Worm (Caenorhabditis elegans) whole organism, L1 larva: Measurements from ENCODE around the gene fbxa-15.
"Not testable (repeated sequence)": the region's sequence is repeated elsewhere in the genome, so short reads cannot be mapped to it uniquely, and the experiment has no call there.

Experiments used
- C16A3.4 ChIP-seq: fragments of 150-350 bp; optimal IDR thresholded peaks from 2 replicates; lab custom pipeline; 2014; ENCODE audit warnings: missing biosample characterization, missing genetic modification characterization
- C34B4.2 ChIP-seq: sonication (generic microtip); optimal IDR thresholded peaks from 2 replicates; lab custom pipeline; 2017; ENCODE audit warnings: mild to moderate bottlenecking, missing genetic modification characterization, missing compliant biosample characterization
- F16B12.6 ChIP-seq: fragments of 150-350 bp; optimal IDR thresholded peaks from 2 replicates; lab custom pipeline; 2014; ENCODE audit warnings: missing biosample characterization, missing genetic modification characterization
- alr-1 ChIP-seq: fragments of 200-800 bp; sonication (Bioruptor generic); optimal IDR thresholded peaks from 2 replicates; lab custom pipeline; 2018; ENCODE audit warnings: borderline replicate concordance, mild to moderate bottlenecking, missing genetic modification characterization, missing compliant biosample characterization
- blmp-1 ChIP-seq: fragments of 150-350 bp; optimal IDR thresholded peaks from 2 replicates; lab custom pipeline; 2014; ENCODE audit warnings: missing biosample characterization, missing genetic modification characterization
- ceh-63 ChIP-seq: fragments of 200-800 bp; sonication (Bioruptor generic); optimal IDR thresholded peaks from 2 replicates; lab custom pipeline; 2018; ENCODE audit warnings: mild to moderate bottlenecking, missing genetic modification characterization, missing compliant biosample characterization
- ceh-88 ChIP-seq: fragments of 200-800 bp; sonication (Bioruptor generic); IDR thresholded peaks from 2 replicates; pipeline ENCODE4 v1.3.6; 2022; ENCODE audit warnings: missing genetic modification characterization, missing compliant biosample characterization
- ceh-90 ChIP-seq: sonication (generic microtip); optimal IDR thresholded peaks from 2 replicates; lab custom pipeline; 2016; ENCODE audit warnings: missing genetic modification characterization, missing compliant biosample characterization
- efl-1 ChIP-seq, 4 experiments: fragments of 150-350 bp; optimal IDR thresholded peaks in 3 of 4; peaks in 1 of 4; 1 replicate in 1 of 4; 2 replicates in 3 of 4; lab custom pipeline; 2014; ENCODE audit warnings: missing biosample characterization in 2 of 4, missing genetic modification characterization in 2 of 4, missing genetic modification reagents in 2 of 4
- efl-3 ChIP-seq: fragments of 200-800 bp; sonication (Bioruptor generic); optimal IDR thresholded peaks from 2 replicates; lab custom pipeline; 2018; ENCODE audit warnings: mild to moderate bottlenecking, missing genetic modification characterization, missing compliant biosample characterization
- elt-2 ChIP-seq: sonication (generic microtip); optimal IDR thresholded peaks from 2 replicates; lab custom pipeline; 2016; ENCODE audit warnings: missing genetic modification characterization, mild to moderate bottlenecking, inconsistent platforms, missing compliant biosample characterization, missing genetic modification reagents
- ets-5 ChIP-seq: fragments of 200-800 bp; sonication (Bioruptor generic); IDR thresholded peaks from 2 replicates; pipeline ENCODE4 v1.3.6; 2022; ENCODE audit warnings: missing genetic modification characterization, missing compliant biosample characterization
- fkh-4 ChIP-seq: sonication (generic microtip); optimal IDR thresholded peaks from 2 replicates; lab custom pipeline; 2016; ENCODE audit warnings: missing compliant biosample characterization, missing genetic modification characterization, borderline replicate concordance
- fos-1 ChIP-seq: fragments of 150-350 bp; optimal IDR thresholded peaks from 2 replicates; lab custom pipeline; 2014; ENCODE audit warnings: missing biosample characterization, missing genetic modification characterization
- jun-1 ChIP-seq: fragments of 150-350 bp; optimal IDR thresholded peaks from 2 replicates; lab custom pipeline; 2014; ENCODE audit warnings: missing biosample characterization, missing genetic modification reagents, missing genetic modification characterization
- lin-15B ChIP-seq: fragments of 150-350 bp; sonication (generic microtip); optimal IDR thresholded peaks from 3 replicates; lab custom pipeline; 2014; ENCODE audit warnings: missing biosample characterization, missing genetic modification characterization
- lin-39 ChIP-seq: fragments of 150-350 bp; optimal IDR thresholded peaks from 2 replicates; lab custom pipeline; 2014; ENCODE audit warnings: missing biosample characterization, missing genetic modification reagents, missing genetic modification characterization
- mab-9 ChIP-seq: fragments of 200-800 bp; sonication (Bioruptor generic); IDR thresholded peaks from 2 replicates; pipeline ENCODE4 v1.3.6; 2022; ENCODE audit warnings: missing genetic modification reagents, missing genetic modification characterization, missing compliant biosample characterization
- mdl-1 ChIP-seq, 2 experiments: fragments of 150-350 bp; optimal IDR thresholded peaks; 2 replicates each; lab custom pipeline; 2014 to 2017; ENCODE audit warnings: missing biosample characterization in 2 of 2, missing genetic modification characterization in 2 of 2, inconsistent platforms in 1 of 2
- mef-2 ChIP-seq: fragments of 150-350 bp; optimal IDR thresholded peaks from 2 replicates; lab custom pipeline; 2014; ENCODE audit warnings: missing biosample characterization, missing genetic modification characterization
- nhr-11 ChIP-seq: fragments of 150-350 bp; optimal IDR thresholded peaks from 2 replicates; lab custom pipeline; 2014; ENCODE audit warnings: missing biosample characterization, missing genetic modification characterization
- nhr-19 ChIP-seq: fragments of 200-800 bp; sonication (Bioruptor generic); conservative IDR thresholded peaks from 2 replicates; pipeline ENCODE4 v1.3.6; 2022; ENCODE audit warnings: missing genetic modification characterization, missing compliant biosample characterization
- nhr-20 ChIP-seq: sonication (generic microtip); optimal IDR thresholded peaks from 2 replicates; lab custom pipeline; 2016; ENCODE audit warnings: mild to moderate bottlenecking, missing genetic modification characterization, missing compliant biosample characterization
- nhr-28 ChIP-seq: fragments of 150-350 bp; optimal IDR thresholded peaks from 2 replicates; lab custom pipeline; 2014; ENCODE audit warnings: missing biosample characterization, missing genetic modification characterization
- skn-1 ChIP-seq: fragments of 150-350 bp; optimal IDR thresholded peaks from 2 replicates; lab custom pipeline; 2014; ENCODE audit warnings: missing biosample characterization, missing genetic modification characterization
- snpc-4 ChIP-seq: fragments of 150-350 bp; optimal IDR thresholded peaks from 2 replicates; lab custom pipeline; 2014; ENCODE audit warnings: missing biosample characterization, missing genetic modification characterization
- sptf-1 ChIP-seq: fragments of 150-350 bp; optimal IDR thresholded peaks from 2 replicates; lab custom pipeline; 2014; ENCODE audit warnings: missing biosample characterization, missing genetic modification characterization
- tbx-2 ChIP-seq: sonication (generic microtip); optimal IDR thresholded peaks from 2 replicates; lab custom pipeline; 2016; ENCODE audit warnings: missing genetic modification characterization, missing compliant biosample characterization
- unc-130 ChIP-seq: fragments of 150-350 bp; optimal IDR thresholded peaks from 2 replicates; lab custom pipeline; 2017; ENCODE audit warnings: missing biosample characterization, missing genetic modification characterization, inconsistent platforms
- unc-30 ChIP-seq: sonication (generic microtip); optimal IDR thresholded peaks from 2 replicates; lab custom pipeline; 2017; ENCODE audit warnings: missing biosample characterization, missing genetic modification characterization
- vab-15 ChIP-seq: sonication (generic microtip); optimal IDR thresholded peaks from 2 replicates; lab custom pipeline; 2017; ENCODE audit warnings: missing genotype, mild to moderate bottlenecking, missing genetic modification characterization, missing compliant biosample characterization
- xbp-1 ChIP-seq: sonication (generic microtip); optimal IDR thresholded peaks from 2 replicates; lab custom pipeline; 2016; ENCODE audit warnings: missing genetic modification characterization, missing compliant biosample characterization
- zag-1 ChIP-seq: fragments of 150-350 bp; optimal IDR thresholded peaks from 2 replicates; lab custom pipeline; 2014; ENCODE audit warnings: missing biosample characterization, missing genetic modification characterization
- zip-4 ChIP-seq: fragments of 200-800 bp; sonication (Bioruptor generic); optimal IDR thresholded peaks from 2 replicates; lab custom pipeline; 2018; ENCODE audit warnings: mild to moderate bottlenecking, missing genetic modification characterization, moderate library complexity, missing compliant biosample characterization

Gene fbxa-15

ce11 chrIII:1321561-1321960, at the start of gene fbxa-15:
TSS of gene fbxa-15 (minus strand) at chrIII:1321661.
- no peak for TF ChIP-seq mdl-1 (tag; optimal IDR thresholded peaks at IDR 0.05; lab: Kevin White, UChicago)
- no peak for TF ChIP-seq nhr-28
- TF ChIP-seq nhr-11 (tag; lab: Kevin White, UChicago) = no peak
- TF ChIP-seq efl-1 (optimal IDR thresholded peaks at IDR 0.05; lab: Kevin White, UChicago) = no peak
- no peak for TF ChIP-seq efl-1 (GFP tag; optimal IDR thresholded peaks at IDR 0.05 in 1 of 2; lab: Kevin White, UChicago)

ce11 chrIII:1359669-1360068, 38.2 kb upstream of the fbxa-15 start, which contains the start of gene Y82E9BR.9:
TSS of gene Y82E9BR.9 (minus strand) at chrIII:1359769.
- TF ChIP-seq nhr-20 (no peak), ets-5 (GFP tag; lab: Robert Waterston, UW) (no peak), lin-39 (no peak), sptf-1 (tag; lab: Kevin White, UChicago) (no peak), zip-4 (GFP tag; lab: Kevin White, UChicago) (no peak)
- TF ChIP-seq, all 84 proteins: peak for 0

- TF ChIP-seq xbp-1; C16A3.4 (tag; lab: Kevin White, UChicago); mdl-1 (tag; optimal IDR thresholded peaks at IDR 0.05; lab: Kevin White, UChicago): not testable (repeated sequence)
Measured at ce11 chrIII:1357973-1358372, 36.5 kb upstream of the fbxa-15 start, which contains the start of gene Y82E9BR.8. TSS of gene Y82E9BR.8 (minus strand) at chrIII:1358073.

- no peak for TF ChIP-seq lin-39
- TF ChIP-seq ceh-88 = no peak
- no peak for TF ChIP-seq nhr-19 (GFP tag; lab: Robert Waterston, UW)
- no peak for TF ChIP-seq efl-3 (GFP tag; lab: Kevin White, UChicago)
- no peak for TF ChIP-seq lin-15B (tag; lab: Kevin White, UChicago)
- TF ChIP-seq jun-1 (tag; lab: Kevin White, UChicago) = no peak
- no peak for TF ChIP-seq tbx-2
- TF ChIP-seq blmp-1 (tag; lab: Kevin White, UChicago) = no peak
- TF ChIP-seq alr-1 (tag; lab: Kevin White, UChicago) = no peak
- no peak for TF ChIP-seq mab-9 (GFP tag; lab: Robert Waterston, UW)
- TF ChIP-seq fos-1 = no peak
- no peak for TF ChIP-seq nhr-11 (tag; lab: Kevin White, UChicago)
- TF ChIP-seq unc-130 (tag; lab: Kevin White, UChicago) = no peak
- TF ChIP-seq fkh-4 = no peak
- TF ChIP-seq unc-30 (tag; lab: Kevin White, UChicago) = no peak
- no peak for TF ChIP-seq elt-2
- no peak for TF ChIP-seq F16B12.6 (tag; lab: Kevin White, UChicago)
- TF ChIP-seq vab-15 (tag; lab: Kevin White, UChicago) = no peak
Measured at ce11 chrIII:1355320-1355719, 33.9 kb upstream of the fbxa-15 start, which contains the start of gene Y82E9BL.1. TSS of gene Y82E9BL.1 (minus strand) at chrIII:1355420.

- TF ChIP-seq nhr-11 (tag; lab: Kevin White, UChicago) = no peak
- TF ChIP-seq zag-1 = no peak
- TF ChIP-seq ceh-63 = no peak
- TF ChIP-seq C34B4.2 = no peak
- no peak for TF ChIP-seq mef-2 (tag; lab: Kevin White, UChicago)
- TF ChIP-seq skn-1 (tag; lab: Kevin White, UChicago) = no peak
- no peak for TF ChIP-seq ceh-90 (tag; lab: Kevin White, UChicago)
- TF ChIP-seq unc-30 (tag; lab: Kevin White, UChicago) = no peak
- no peak for TF ChIP-seq snpc-4 (tag; lab: Kevin White, UChicago)
Measured at ce11 chrIII:1354523-1354922, 33.1 kb upstream of the fbxa-15 start.

ce11 chrIII:1350745-1351144, 29.3 kb upstream of the fbxa-15 start, which contains the start of gene Y82E9BL.3:
TSS of gene Y82E9BL.3 (minus strand) at chrIII:1350845.
- TF ChIP-seq unc-30 (tag; lab: Kevin White, UChicago) = no peak
- no peak for TF ChIP-seq efl-1 (optimal IDR thresholded peaks at IDR 0.05; lab: Kevin White, UChicago)
- peak in 1 of 2 experiments; percentile 62 for TF ChIP-seq efl-1 (GFP tag; optimal IDR thresholded peaks at IDR 0.05 in 1 of 2; lab: Kevin White, UChicago)
